Worm (Caenorhabditis elegans) whole organism, L3 larva: ENCODE data around the gene oac-58.

Source experiments
- R02D3.7 ChIP-seq: fragments of 150-350 bp; optimal IDR thresholded peaks from 2 replicates; lab custom pipeline; 2014; ENCODE audit warnings: missing biosample characterization, missing genetic modification characterization
- aly-2 ChIP-seq: fragments of 150-350 bp; optimal IDR thresholded peaks from 2 replicates; lab custom pipeline; 2014; ENCODE audit warnings: missing biosample characterization, missing genetic modification characterization
- ama-1 ChIP-seq: fragments of 150-350 bp; optimal IDR thresholded peaks from 2 replicates; lab custom pipeline; 2018
- ceh-16 ChIP-seq: sonication (generic microtip); optimal IDR thresholded peaks from 2 replicates; lab custom pipeline; 2017; ENCODE audit warnings: missing biosample characterization, missing genetic modification characterization
- ceh-28 ChIP-seq: fragments of 150-350 bp; optimal IDR thresholded peaks from 2 replicates; lab custom pipeline; 2014; ENCODE audit warnings: missing biosample characterization, missing genetic modification reagents, missing genetic modification characterization
- ceh-9 ChIP-seq: sonication (generic microtip); optimal IDR thresholded peaks from 2 replicates; lab custom pipeline; 2018; ENCODE audit warnings: missing biosample characterization, missing genetic modification characterization
- daf-12 ChIP-seq: fragments of 150-350 bp; optimal IDR thresholded peaks from 2 replicates; lab custom pipeline; 2014; ENCODE audit warnings: missing biosample characterization, missing genetic modification reagents, missing genetic modification characterization
- egl-27 ChIP-seq: sonication (generic microtip); optimal IDR thresholded peaks from 4 replicates; lab custom pipeline; 2017; ENCODE audit warnings: missing biosample characterization, missing genetic modification reagents, missing genetic modification characterization
- egl-5 ChIP-seq: fragments of 150-350 bp; optimal IDR thresholded peaks from 2 replicates; lab custom pipeline; 2017; ENCODE audit warnings: missing biosample characterization, missing genetic modification reagents, missing genetic modification characterization, inconsistent platforms
- elt-1 ChIP-seq: fragments of 150-350 bp; optimal IDR thresholded peaks from 2 replicates; lab custom pipeline; 2014; ENCODE audit warnings: missing biosample characterization, missing genetic modification characterization
- elt-2 ChIP-seq: sonication (generic microtip); optimal IDR thresholded peaks from 2 replicates; lab custom pipeline; 2016; ENCODE audit warnings: missing genetic modification reagents, mild to moderate bottlenecking, missing genetic modification characterization, missing compliant biosample characterization
- elt-3 ChIP-seq, 3 experiments: fragments of 150-350 bp in 1 of 3; sonication (generic microtip) in 2 of 3; optimal IDR thresholded peaks; 2 replicates in 2 of 3; 4 replicates in 1 of 3; lab custom pipeline; 2014 to 2017; ENCODE audit warnings: missing biosample characterization in 3 of 3, missing genetic modification characterization in 3 of 3
- eor-1 ChIP-seq, 2 experiments: fragments of 150-350 bp; optimal IDR thresholded peaks; 2 replicates each; lab custom pipeline; 2014 to 2018; ENCODE audit warnings: missing biosample characterization in 2 of 2, missing genetic modification characterization in 2 of 2
- fkh-10 ChIP-seq: sonication (generic microtip); optimal IDR thresholded peaks from 2 replicates; lab custom pipeline; 2017; ENCODE audit warnings: missing biosample characterization, missing genetic modification reagents, missing genetic modification characterization
- fkh-2 ChIP-seq: fragments of 150-350 bp; optimal IDR thresholded peaks from 2 replicates; lab custom pipeline; 2014; ENCODE audit warnings: missing biosample characterization, missing genetic modification reagents, missing genetic modification characterization
- hmg-11 ChIP-seq: sonication (generic microtip); optimal IDR thresholded peaks from 2 replicates; lab custom pipeline; 2016; ENCODE audit warnings: missing genetic modification characterization, missing compliant biosample characterization
- jun-1 ChIP-seq: fragments of 150-350 bp; optimal IDR thresholded peaks from 2 replicates; lab custom pipeline; 2014; ENCODE audit warnings: missing biosample characterization, missing genetic modification reagents, missing genetic modification characterization
- lin-15B ChIP-seq: fragments of 150-350 bp; optimal IDR thresholded peaks from 2 replicates; lab custom pipeline; 2014; ENCODE audit warnings: missing biosample characterization, missing genetic modification characterization
- lsy-12 ChIP-seq: sonication (generic microtip); optimal IDR thresholded peaks from 2 replicates; lab custom pipeline; 2016; ENCODE audit warnings: mild to moderate bottlenecking, missing genetic modification characterization, missing compliant biosample characterization
- mdl-1 ChIP-seq: fragments of 150-350 bp; optimal IDR thresholded peaks from 2 replicates; lab custom pipeline; 2014; ENCODE audit warnings: missing biosample characterization, missing genetic modification characterization
- mml-1 ChIP-seq: fragments of 150-350 bp; sonication (generic microtip); optimal IDR thresholded peaks from 3 replicates; lab custom pipeline; 2014; ENCODE audit warnings: missing biosample characterization, missing genetic modification characterization
- nfya-1 ChIP-seq: sonication (generic microtip); optimal IDR thresholded peaks from 2 replicates; lab custom pipeline; 2017; ENCODE audit warnings: missing genetic modification characterization, mild to moderate bottlenecking, missing compliant biosample characterization, antibody characterized with exemption, moderate library complexity; ENCODE audit not compliant: insufficient read depth
- nhr-11 ChIP-seq: fragments of 150-350 bp; optimal IDR thresholded peaks from 2 replicates; lab custom pipeline; 2014; ENCODE audit warnings: missing biosample characterization, missing genetic modification characterization
- nhr-12 ChIP-seq: fragments of 150-350 bp; optimal IDR thresholded peaks from 2 replicates; lab custom pipeline; 2014; ENCODE audit warnings: missing biosample characterization, missing genetic modification characterization
- nhr-23 ChIP-seq: fragments of 150-350 bp; optimal IDR thresholded peaks from 2 replicates; lab custom pipeline; 2014; ENCODE audit warnings: missing biosample characterization, missing genetic modification reagents, missing genetic modification characterization
- nhr-237 ChIP-seq: fragments of 150-350 bp; optimal IDR thresholded peaks from 2 replicates; lab custom pipeline; 2014; ENCODE audit warnings: missing biosample characterization, missing genetic modification characterization
- nhr-25 ChIP-seq: sonication (generic microtip); optimal IDR thresholded peaks from 2 replicates; lab custom pipeline; 2017; ENCODE audit warnings: missing biosample characterization, missing genetic modification characterization
- nhr-28 ChIP-seq: fragments of 150-350 bp; optimal IDR thresholded peaks from 2 replicates; lab custom pipeline; 2014; ENCODE audit warnings: missing biosample characterization, missing genetic modification characterization
- nhr-43 ChIP-seq: sonication (generic microtip); optimal IDR thresholded peaks from 2 replicates; lab custom pipeline; 2016; ENCODE audit warnings: mild to moderate bottlenecking, missing genetic modification characterization, missing compliant biosample characterization; ENCODE audit not compliant: poor library complexity, severe bottlenecking
- nhr-76 ChIP-seq: fragments of 150-350 bp; sonication (generic microtip); optimal IDR thresholded peaks from 5 replicates; lab custom pipeline; 2014; ENCODE audit warnings: missing biosample characterization, missing genetic modification characterization
- nhr-77 ChIP-seq: fragments of 150-350 bp; optimal IDR thresholded peaks from 2 replicates; lab custom pipeline; 2014; ENCODE audit warnings: missing biosample characterization, missing genetic modification characterization
- pha-4 ChIP-seq: fragments of 150-350 bp; optimal IDR thresholded peaks from 2 replicates; lab custom pipeline; 2014; ENCODE audit warnings: missing biosample characterization, missing genetic modification reagents, missing genetic modification characterization
- sea-2 ChIP-seq: fragments of 150-350 bp; sonication (generic microtip); optimal IDR thresholded peaks from 4 replicates; lab custom pipeline; 2014; ENCODE audit warnings: missing biosample characterization, missing genetic modification reagents, missing genetic modification characterization
- tbx-2 ChIP-seq: sonication (generic microtip); optimal IDR thresholded peaks from 2 replicates; lab custom pipeline; 2016; ENCODE audit warnings: mild to moderate bottlenecking, missing genetic modification characterization, missing compliant biosample characterization
- unc-39 ChIP-seq: sonication (generic microtip); optimal IDR thresholded peaks from 4 replicates; lab custom pipeline; 2017; ENCODE audit warnings: missing biosample characterization, missing genetic modification characterization
- unc-62 ChIP-seq: fragments of 150-350 bp; sonication (generic microtip); optimal IDR thresholded peaks from 4 replicates; lab custom pipeline; 2014; ENCODE audit warnings: missing biosample characterization, missing genetic modification reagents, missing genetic modification characterization
- ztf-4 ChIP-seq: fragments of 150-350 bp; optimal IDR thresholded peaks from 2 replicates; lab custom pipeline; 2014; ENCODE audit warnings: missing biosample characterization, missing genetic modification characterization

The oac-58 gene

DNA sequence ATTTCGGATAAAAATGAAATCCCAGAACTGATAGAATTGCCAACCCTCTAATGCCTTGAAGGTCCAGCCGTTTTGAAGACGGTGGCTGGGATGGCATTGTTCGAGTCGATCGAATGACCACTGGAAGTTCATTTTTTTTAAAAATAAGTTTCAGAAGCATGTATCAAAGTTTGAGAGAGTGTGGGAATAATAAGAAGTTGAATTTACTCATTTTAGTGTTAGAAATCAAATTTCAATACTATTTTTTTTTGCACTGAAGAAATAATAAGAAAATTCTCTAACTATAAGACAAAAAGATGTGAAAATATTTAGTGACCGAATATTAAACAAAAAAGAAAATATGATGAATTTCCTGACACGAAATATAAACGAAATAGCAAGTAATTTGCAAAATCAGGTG, 10.3 kb downstream of the oac-58 start, which contains the start of gene oac-59:
Gene oac-59 (minus strand): TSS at position 101 of the 400 bp plus-strand sequence.
- no peak for TF ChIP-seq ceh-16 (tag; lab: Kevin White, UChicago)
- no peak for TF ChIP-seq jun-1 (tag; lab: Kevin White, UChicago)
- no peak for TF ChIP-seq nhr-77
- no peak for TF ChIP-seq elt-1
- no peak for TF ChIP-seq nhr-25 (tag; lab: Kevin White, UChicago)
- no peak for TF ChIP-seq nhr-28 (tag; lab: Kevin White, UChicago)
- no peak for TF ChIP-seq eor-1 (tag; optimal IDR thresholded peaks at IDR 0.05; lab: Kevin White, UChicago)
- TF ChIP-seq R02D3.7: no peak
- no peak for TF ChIP-seq mml-1
- no peak for TF ChIP-seq pha-4 (tag; lab: Kevin White, UChicago)
- no peak for TF ChIP-seq nhr-43 (tag; lab: Kevin White, UChicago)
- TF ChIP-seq egl-5 (tag; lab: Kevin White, UChicago): no peak
- TF ChIP-seq lsy-12: no peak
- no peak for TF ChIP-seq ceh-9 (tag; lab: Kevin White, UChicago)

DNA sequence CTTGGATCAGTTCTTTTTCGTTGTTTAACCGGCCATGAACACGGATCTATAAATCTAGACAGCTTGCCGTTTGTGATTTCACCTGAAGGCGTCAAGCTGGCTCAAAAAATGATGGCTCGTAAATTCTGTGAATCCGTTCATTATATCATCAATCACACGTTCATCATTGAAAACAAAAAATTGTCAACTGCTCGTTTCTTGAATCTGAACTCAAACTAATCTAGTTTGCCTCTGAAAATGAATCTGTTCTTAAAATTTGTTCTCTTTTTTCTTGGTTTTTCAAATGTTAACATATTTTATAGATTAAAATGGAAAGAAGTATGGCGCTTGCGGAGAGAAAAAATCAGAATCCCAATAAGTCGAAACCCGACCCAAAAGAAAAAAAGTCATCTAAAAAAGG, 20.8 kb downstream of the oac-58 start, which contains the start of gene C42C1.8:
Gene C42C1.8 (plus strand): TSS at position 301 of the 400 bp plus-strand sequence.
- no peak for TF ChIP-seq nhr-23 (tag; lab: Kevin White, UChicago)
- no peak for TF ChIP-seq nfya-1 (tag; lab: Kevin White, UChicago)
- TF ChIP-seq nhr-77: no peak
- TF ChIP-seq fkh-2 (tag; lab: Kevin White, UChicago): no peak
- TF ChIP-seq fkh-10 (GFP tag; lab: Kevin White, UChicago): no peak
- TF ChIP-seq nhr-43 (tag; lab: Kevin White, UChicago): no peak
- no peak for TF ChIP-seq aly-2 (tag; lab: Kevin White, UChicago)
- TF ChIP-seq unc-62: no peak
- no peak for TF ChIP-seq nhr-237 (tag; lab: Kevin White, UChicago)
- TF ChIP-seq lsy-12: no peak
- no peak for TF ChIP-seq pha-4 (tag; lab: Kevin White, UChicago)
- no peak for TF ChIP-seq ama-1 (lab: Kevin White, UChicago)
- TF ChIP-seq elt-2: no peak
- no peak for TF ChIP-seq nhr-76 (tag; lab: Kevin White, UChicago)
- no peak for TF ChIP-seq daf-12
- no peak for TF ChIP-seq lin-15B (tag; lab: Kevin White, UChicago)
- no peak for TF ChIP-seq nhr-12 (tag; lab: Kevin White, UChicago)
- TF ChIP-seq ceh-16 (tag; lab: Kevin White, UChicago): no peak
- TF ChIP-seq nhr-11 (tag; lab: Kevin White, UChicago): no peak
- TF ChIP-seq ceh-9 (tag; lab: Kevin White, UChicago): no peak
- TF ChIP-seq, all 47 proteins: peak for 0

DNA sequence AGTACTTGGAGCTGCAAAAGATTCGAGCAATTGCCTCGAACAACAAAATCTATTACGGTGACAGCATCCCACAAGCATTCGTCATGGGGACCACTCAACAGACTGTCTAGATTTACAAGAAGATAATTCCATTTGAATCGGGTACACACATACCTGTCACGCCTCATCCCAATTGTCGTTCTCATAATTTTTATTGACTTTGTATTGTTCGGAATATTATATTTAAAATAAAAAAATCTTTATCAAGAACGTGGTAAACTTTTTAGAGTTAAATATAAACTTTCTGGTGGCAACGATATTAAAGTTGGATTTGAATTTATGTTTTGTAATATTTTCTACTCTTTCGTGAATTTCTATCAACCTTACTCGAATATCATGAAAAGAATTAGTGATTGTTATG, 22.3 kb downstream of the oac-58 start, which contains the start of gene C42C1.9:
Gene C42C1.9 (plus strand): TSS at position 301 of the 400 bp plus-strand sequence.
- no peak for TF ChIP-seq R02D3.7
- no peak for TF ChIP-seq fkh-2 (tag; lab: Kevin White, UChicago)
- TF ChIP-seq mdl-1 (tag; lab: Kevin White, UChicago): no peak
- TF ChIP-seq unc-39 (tag; lab: Kevin White, UChicago): no peak
- TF ChIP-seq tbx-2: no peak
- TF ChIP-seq egl-27 (tag; lab: Kevin White, UChicago): no peak
- no peak for TF ChIP-seq sea-2 (GFP tag; lab: Kevin White, UChicago)
- no peak for TF ChIP-seq elt-2
- no peak for TF ChIP-seq elt-3 (tag; optimal IDR thresholded peaks at IDR 0.05; lab: Kevin White, UChicago)
- TF ChIP-seq ztf-4 (tag; lab: Kevin White, UChicago): no peak
- TF ChIP-seq nhr-23 (tag; lab: Kevin White, UChicago): no peak
- no peak for TF ChIP-seq eor-1 (tag; optimal IDR thresholded peaks at IDR 0.05; lab: Kevin White, UChicago)
- TF ChIP-seq nhr-237 (tag; lab: Kevin White, UChicago): no peak
- TF ChIP-seq ceh-16 (tag; lab: Kevin White, UChicago): no peak
- no peak for TF ChIP-seq fkh-10 (GFP tag; lab: Kevin White, UChicago)
- no peak for TF ChIP-seq hmg-11
- no peak for TF ChIP-seq lin-15B (tag; lab: Kevin White, UChicago)

DNA sequence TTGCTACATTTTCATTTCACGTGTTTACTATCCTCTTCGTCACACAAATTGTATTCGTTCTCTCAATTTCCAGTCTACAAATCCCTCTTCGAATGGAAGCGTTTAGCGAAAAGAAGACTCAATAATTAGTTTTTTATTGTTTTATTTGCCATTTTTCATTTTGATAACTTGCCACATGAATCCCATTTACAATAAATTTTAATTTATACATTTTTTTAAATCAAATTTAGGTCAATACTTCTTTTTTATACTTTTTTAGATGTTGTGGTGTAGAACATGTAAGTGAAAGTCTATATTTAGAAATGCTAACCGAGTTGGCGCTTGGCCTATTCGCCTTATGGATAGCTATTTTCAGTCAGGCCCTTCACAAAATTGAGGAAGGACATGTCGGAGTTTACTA, 23.9 kb downstream of the oac-58 start, which contains the start of gene erl-1:
Gene erl-1 (plus strand): TSS at position 301 of the 400 bp plus-strand sequence.
- TF ChIP-seq ama-1 (lab: Kevin White, UChicago) (no peak), lin-15B (tag; lab: Kevin White, UChicago) (no peak), unc-62 (no peak), nhr-237 (tag; lab: Kevin White, UChicago) (no peak), nhr-23 (tag; lab: Kevin White, UChicago) (no peak), nhr-77 (no peak), nhr-28 (tag; lab: Kevin White, UChicago) (no peak), hmg-11 (no peak), egl-5 (tag; lab: Kevin White, UChicago) (no peak), elt-1 (no peak), elt-3 (tag; optimal IDR thresholded peaks at IDR 0.05; lab: Kevin White, UChicago) (no peak), fkh-10 (GFP tag; lab: Kevin White, UChicago) (no peak), ceh-28 (no peak)
